Worm (Caenorhabditis elegans) whole organism, L4/young adult: ENCODE data around the gene nhr-176.

ENCODE experiments used
- W03F9.2 ChIP-seq: fragments of 150-350 bp; optimal IDR thresholded peaks from 2 replicates; lab custom pipeline; 2014; ENCODE audit warnings: missing biosample characterization, missing genetic modification characterization
- him-1 ChIP-seq: sonication (generic microtip); optimal IDR thresholded peaks from 2 replicates; lab custom pipeline; 2016; ENCODE audit warnings: missing genotype, missing genetic modification reagents, missing genetic modification characterization, missing compliant biosample characterization

ce11 chrV:16032761-16033160 lies 38.4 kb upstream of the nhr-176 start, which contains the start of gene T10C6.16:
- TF ChIP-seq him-1 (tag; lab: Kevin White, UChicago) (no peak), W03F9.2 (no peak)
